Fruit fly (Drosophila melanogaster) Kc167 (cell line): ENCODE results near the gene CG17027.

ENCODE experiments used
- Myc ChIP-seq: fragments of >200 bp; optimal IDR thresholded peaks from 2 replicates; lab custom pipeline; 2017; ENCODE audit warnings: missing external identifiers
- Sin3A ChIP-seq: fragments of >200 bp; optimal IDR thresholded peaks from 2 replicates; lab custom pipeline; 2018; ENCODE audit warnings: missing external identifiers
- psq ChIP-seq: fragments of >200 bp; optimal IDR thresholded peaks from 2 replicates; lab custom pipeline; 2017; ENCODE audit warnings: missing external identifiers
- ttk ChIP-seq: sonication (Bioruptor generic); optimal IDR thresholded peaks from 2 replicates; lab custom pipeline; 2017; ENCODE audit warnings: missing external identifiers

DNA sequence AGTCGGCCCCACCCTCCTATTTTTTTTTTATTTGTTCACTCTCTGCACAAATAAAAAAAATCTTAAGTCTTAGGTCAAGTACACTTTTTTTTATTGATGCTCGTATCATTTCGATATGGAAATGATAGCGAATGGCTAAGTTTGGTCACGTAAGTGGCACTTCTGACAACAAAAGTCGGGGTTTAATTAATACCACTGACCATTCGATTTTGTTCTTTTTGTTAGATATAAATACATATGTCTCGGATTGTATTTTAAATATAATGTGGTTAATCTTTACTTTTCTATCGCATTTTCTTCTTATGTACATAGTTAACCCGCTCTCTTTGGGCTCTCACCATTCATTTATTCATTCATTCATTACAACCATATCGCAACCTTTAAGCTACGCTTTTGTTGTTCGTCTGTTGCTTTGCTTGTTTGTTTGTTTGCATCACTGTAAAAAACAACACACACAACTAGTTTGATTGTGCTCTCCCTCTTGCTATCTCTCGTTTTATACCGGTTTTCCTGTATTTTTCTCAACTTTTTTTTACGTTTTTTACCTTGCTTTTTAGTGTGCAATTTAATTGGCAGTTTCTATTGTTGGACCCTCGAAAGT is 22.3 kb downstream of the CG17027 start:
- TF ChIP-seq ttk (lab: Kevin White, UChicago) (no peak), psq (lab: Kevin White, UChicago) (no peak), Sin3A (lab: Kevin White, UChicago) (no peak), Myc (lab: Kevin White, UChicago) (no peak)
